Fruit fly (Drosophila melanogaster): Measurements from ENCODE around the gene capt.

Gene capt

DNA sequence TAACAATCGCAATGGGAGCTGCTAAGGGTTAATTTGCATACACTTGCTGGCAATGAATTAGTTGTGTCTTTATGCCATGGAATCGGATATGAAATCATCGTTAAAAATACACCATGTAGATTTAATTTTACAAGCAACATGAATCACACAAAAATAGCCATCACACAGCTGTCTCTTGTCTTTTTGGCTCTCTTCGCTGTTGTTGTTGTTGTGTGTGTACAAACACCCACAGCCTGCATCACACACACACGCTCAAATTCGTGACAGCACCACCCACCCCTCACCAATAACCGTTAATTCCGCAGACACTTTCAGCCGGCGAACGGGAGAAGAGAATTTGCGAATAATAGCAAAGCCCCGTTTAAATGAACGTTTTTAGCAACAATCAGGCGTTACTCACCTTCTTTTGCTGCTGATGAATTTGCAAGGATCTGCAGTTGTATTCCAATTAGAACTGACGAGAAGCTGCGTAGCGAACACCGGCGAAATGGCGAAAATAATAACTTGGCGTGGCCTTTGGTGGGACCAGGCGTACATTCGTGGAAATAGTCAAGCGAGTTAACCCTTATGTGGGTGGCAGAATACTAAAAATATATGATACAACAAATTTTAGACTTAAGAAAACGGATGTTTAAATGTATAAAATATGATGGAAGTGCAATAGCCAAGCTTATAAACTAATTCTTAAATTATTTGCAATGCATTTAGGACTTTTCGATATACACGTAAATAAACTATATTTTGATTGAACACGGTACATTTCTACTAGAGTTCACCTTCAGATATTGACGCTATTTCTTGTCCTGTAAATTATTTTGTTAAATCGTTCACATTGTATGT, at the start of gene capt (continued):
- TF ChIP-seq bbx (GFP tag; IDR thresholded peaks at IDR 0.05; ENCODE audit: partially characterized antibody) (peak; percentile 25; the same call in 1 of the 2 replicates), CG16813 (GFP tag; IDR thresholded peaks at IDR 0.05; ENCODE audit: partially characterized antibody) (no peak), trh (GFP tag; optimal IDR thresholded peaks at IDR 0.05) (no peak), CG17359 (tag; optimal IDR thresholded peaks at IDR 0.05) (no peak), ssp (GFP tag; IDR thresholded peaks at IDR 0.05) (peak; percentile 41), vfl (GFP tag; optimal IDR thresholded peaks at IDR 0.05) (no peak), Hmr (GFP tag; optimal IDR thresholded peaks at IDR 0.05) (no peak), Hr39 (optimal IDR thresholded peaks at IDR 0.05) (no peak), CG14710 (tag; optimal IDR thresholded peaks at IDR 0.05) (peak; percentile 38), unc-4 (GFP tag; IDR thresholded peaks at IDR 0.05; ENCODE audit: partially characterized antibody) (no peak), lmd (GFP tag; IDR thresholded peaks at IDR 0.05) (no peak), Oli (tag; optimal IDR thresholded peaks at IDR 0.05) (peak; percentile 34), CG4404 (GFP tag; IDR thresholded peaks at IDR 0.05) (no peak), CG43689 (GFP tag; IDR thresholded peaks at IDR 0.05) (no peak), hb (GFP tag; IDR thresholded peaks at IDR 0.05; ENCODE audit: partially characterized antibody) (no peak), CoRest (tag; optimal IDR thresholded peaks at IDR 0.05) (peak; percentile 56), ems (GFP tag; optimal IDR thresholded peaks at IDR 0.05) (no peak), crol (GFP tag; IDR thresholded peaks at IDR 0.05) (peak; percentile 90), stc (GFP tag; IDR thresholded peaks at IDR 0.05) (no peak), Sry-β (GFP tag; optimal IDR thresholded peaks at IDR 0.05) (no peak), pb (GFP tag; optimal IDR thresholded peaks at IDR 0.05) (no peak), CG3726 (GFP tag; IDR thresholded peaks at IDR 0.05) (no peak), lilli (GFP tag; optimal IDR thresholded peaks at IDR 0.05) (peak; percentile 53), CG13775 (GFP tag; optimal IDR thresholded peaks at IDR 0.05) (peak; percentile 45), gsb (GFP tag; IDR thresholded peaks at IDR 0.05) (no peak), CG11456 (GFP tag; IDR thresholded peaks at IDR 0.05) (peak; percentile 62; the same call in 1 of the 3 replicates), CG6813 (GFP tag; optimal IDR thresholded peaks at IDR 0.05) (no peak), CG4617 (GFP tag; optimal IDR thresholded peaks at IDR 0.05; ENCODE audit: borderline replicate concordance) (no peak), sens (GFP tag) (peak; percentile 73), Taf1 (GFP tag; IDR thresholded peaks at IDR 0.05) (peak; percentile 53; the same call in 1 of the 2 replicates), CG15514 (GFP tag; optimal IDR thresholded peaks at IDR 0.05) (peak; percentile 50), CG6689 (GFP tag; IDR thresholded peaks at IDR 0.05) (peak; percentile 68), CG8089 (GFP tag; optimal IDR thresholded peaks at IDR 0.05) (no peak), NK7.1 (GFP tag; optimal IDR thresholded peaks at IDR 0.05) (no peak), Dp (GFP tag; optimal IDR thresholded peaks at IDR 0.05) (no peak), lbe (GFP tag; optimal IDR thresholded peaks at IDR 0.05) (no peak), CG32532 (GFP tag; IDR thresholded peaks at IDR 0.05) (peak; percentile 41; the same call in 1 of the 2 replicates), Elba2 (GFP tag; optimal IDR thresholded peaks at IDR 0.05) (peak; percentile 79), CG14050 (GFP tag; IDR thresholded peaks at IDR 0.05) (no peak), unpg (GFP tag; optimal IDR thresholded peaks at IDR 0.05) (peak; percentile 2), insv (GFP tag; optimal IDR thresholded peaks at IDR 0.05) (peak; percentile 51 to 85), cad (GFP tag; optimal IDR thresholded peaks at IDR 0.05) (no peak), CG30431 (GFP tag; optimal IDR thresholded peaks at IDR 0.05) (no peak)
